Fruit fly (Drosophila melanogaster) whole organism, embryonic: Measurements from ENCODE around the gene Dh44.

ENCODE experiments used
- BtbVII ChIP-seq: fragments of 200-800 bp; sonication (Bioruptor generic); optimal IDR thresholded peaks from 3 replicates; lab custom pipeline; 2017; ENCODE audit warnings: missing biosample characterization, mild to moderate bottlenecking, missing genetic modification characterization
- CG10147 ChIP-seq: fragments of 200-800 bp; sonication (Bioruptor generic); optimal IDR thresholded peaks from 2 replicates; lab custom pipeline; 2019; ENCODE audit warnings: missing biosample characterization, mild to moderate bottlenecking, missing genetic modification characterization, moderate library complexity
- CG1024 ChIP-seq: fragments of 200-800 bp; sonication (Bioruptor generic); IDR thresholded peaks from 2 replicates; pipeline ENCODE4 v1.3.6; 2022; ENCODE audit warnings: missing biosample characterization, missing genetic modification characterization
- CG12219 ChIP-seq: fragments of 200-800 bp; sonication (Bioruptor generic); optimal IDR thresholded peaks from 3 replicates; lab custom pipeline; 2018; ENCODE audit warnings: missing biosample characterization, mild to moderate bottlenecking, missing genetic modification characterization
- CG14014 ChIP-seq: fragments of 200-800 bp; sonication (Bioruptor generic); IDR thresholded peaks from 2 replicates; pipeline ENCODE4 v1.3.6; 2022; ENCODE audit warnings: missing biosample characterization, missing genetic modification characterization
- CG14441 ChIP-seq: fragments of 200-800 bp; sonication (Bioruptor generic); IDR thresholded peaks from 2 replicates; pipeline ENCODE4 v1.3.6; 2022; ENCODE audit warnings: missing biosample characterization, missing genetic modification characterization
- CG15011 ChIP-seq: fragments of 200-800 bp; sonication (Bioruptor generic); optimal IDR thresholded peaks from 3 replicates; lab custom pipeline; 2018; ENCODE audit warnings: missing biosample characterization, mild to moderate bottlenecking, missing genetic modification characterization
- CG15073 ChIP-seq: fragments of 200-800 bp; sonication (Bioruptor generic); optimal IDR thresholded peaks from 2 replicates; lab custom pipeline; 2016; ENCODE audit warnings: missing biosample characterization, missing genetic modification characterization
- CG17361 ChIP-seq: fragments of 200-800 bp; sonication (Bioruptor generic); IDR thresholded peaks from 3 replicates; pipeline ENCODE4 v1.3.6; 2022; ENCODE audit warnings: missing biosample characterization, missing genetic modification characterization
- CG18764 ChIP-seq: fragments of 200-800 bp; sonication (Bioruptor generic); optimal IDR thresholded peaks from 3 replicates; lab custom pipeline; 2016; ENCODE audit warnings: missing biosample characterization, missing genetic modification characterization
- CG3065 ChIP-seq: fragments of 200-800 bp; sonication (Bioruptor generic); optimal IDR thresholded peaks from 2 replicates; lab custom pipeline; 2016; ENCODE audit warnings: missing biosample characterization, missing genetic modification characterization
- CG4360 ChIP-seq: fragments of 200-800 bp; sonication (Bioruptor generic); IDR thresholded peaks from 2 replicates; pipeline ENCODE4 v1.3.6; 2022; ENCODE audit warnings: missing biosample characterization, missing genetic modification characterization
- CG43689 ChIP-seq: fragments of 200-800 bp; sonication (Bioruptor generic); IDR thresholded peaks from 2 replicates; pipeline ENCODE4 v1.3.6; 2022; ENCODE audit warnings: missing biosample characterization, missing genetic modification characterization
- CG7556 ChIP-seq: fragments of 200-800 bp; sonication (Bioruptor generic); optimal IDR thresholded peaks from 2 replicates; lab custom pipeline; 2017; ENCODE audit warnings: missing biosample characterization, mild to moderate bottlenecking, missing genetic modification characterization
- CG7745 ChIP-seq: fragments of 200-800 bp; sonication (Bioruptor generic); optimal IDR thresholded peaks from 2 replicates; lab custom pipeline; 2018; ENCODE audit warnings: missing biosample characterization, mild to moderate bottlenecking, missing genetic modification characterization, moderate library complexity
- CG7839 ChIP-seq: fragments of 200-800 bp; sonication (Bioruptor generic); optimal IDR thresholded peaks from 3 replicates; lab custom pipeline; 2018; ENCODE audit warnings: missing biosample characterization, mild to moderate bottlenecking, missing genetic modification characterization, moderate library complexity
- CG7928 ChIP-seq: fragments of 200-800 bp; sonication (Bioruptor generic); optimal IDR thresholded peaks from 2 replicates; lab custom pipeline; 2017; ENCODE audit warnings: missing biosample characterization, mild to moderate bottlenecking, missing genetic modification characterization
- CG8359 ChIP-seq: fragments of 200-800 bp; sonication (Bioruptor generic); optimal IDR thresholded peaks from 2 replicates; lab custom pipeline; 2017; ENCODE audit warnings: missing biosample characterization, mild to moderate bottlenecking, missing genetic modification characterization, borderline replicate concordance
- CG8924 ChIP-seq: fragments of 200-800 bp; optimal IDR thresholded peaks from 3 replicates; lab custom pipeline; 2019; ENCODE audit warnings: missing biosample characterization, mild to moderate bottlenecking, missing genetic modification characterization, moderate library complexity
- CG9797 ChIP-seq: fragments of 200-800 bp; sonication (Bioruptor generic); optimal IDR thresholded peaks from 3 replicates; lab custom pipeline; 2018; ENCODE audit warnings: missing biosample characterization, mild to moderate bottlenecking, missing genetic modification characterization
- CG9817 ChIP-seq: fragments of 200-800 bp; sonication (Bioruptor generic); optimal IDR thresholded peaks from 2 replicates; lab custom pipeline; 2018; ENCODE audit warnings: missing biosample characterization, mild to moderate bottlenecking, missing genetic modification characterization, moderate library complexity
- CTCF ChIP-seq: fragments of 200-800 bp; sonication (Bioruptor generic); optimal IDR thresholded peaks from 2 replicates; lab custom pipeline; 2017; ENCODE audit warnings: missing biosample characterization, mild to moderate bottlenecking, missing genetic modification characterization, moderate library complexity
- Deaf1 ChIP-seq: fragments of 200-800 bp; optimal IDR thresholded peaks from 3 replicates; lab custom pipeline; 2019; ENCODE audit warnings: missing biosample characterization, mild to moderate bottlenecking, missing genetic modification characterization, moderate library complexity
- Dfd ChIP-seq, 2 experiments: fragments of >200 bp; optimal IDR thresholded peaks; 2 replicates each; lab custom pipeline; 2017; ENCODE audit warnings: missing biosample characterization in 2 of 2, missing genetic modification characterization in 2 of 2
- Dref ChIP-seq: fragments of 200-800 bp; sonication (Bioruptor generic); IDR thresholded peaks from 2 replicates; pipeline ENCODE4 v1.3.6; 2022; ENCODE audit warnings: missing biosample characterization, missing genetic modification characterization
- Drgx ChIP-seq: fragments of 200-800 bp; sonication (Bioruptor generic); IDR thresholded peaks from 2 replicates; pipeline ENCODE4 v1.3.6; 2022; ENCODE audit warnings: missing biosample characterization, missing genetic modification characterization
- Fer3 ChIP-seq: fragments of 200-800 bp; sonication (Bioruptor generic); optimal IDR thresholded peaks from 2 replicates; lab custom pipeline; 2018; ENCODE audit warnings: missing biosample characterization, mild to moderate bottlenecking, missing genetic modification characterization, moderate library complexity
- HHEX ChIP-seq: fragments of 200-800 bp; sonication (Bioruptor generic); optimal IDR thresholded peaks from 3 replicates; lab custom pipeline; 2017; ENCODE audit warnings: missing biosample characterization, mild to moderate bottlenecking, missing genetic modification characterization, missing genetic modification reagents
- Hr3 ChIP-seq: fragments of 200-800 bp; sonication (Bioruptor generic); optimal IDR thresholded peaks from 3 replicates; lab custom pipeline; 2016; ENCODE audit warnings: missing biosample characterization, missing genetic modification characterization
- Jarid2 ChIP-seq: fragments of 200-800 bp; sonication (Bioruptor generic); optimal IDR thresholded peaks from 3 replicates; lab custom pipeline; 2017; ENCODE audit warnings: mild to moderate bottlenecking, missing biosample characterization, missing genetic modification reagents, missing genetic modification characterization
- Med ChIP-seq: fragments of 200-800 bp; sonication (Bioruptor generic); peaks from one replicate; lab custom pipeline; 2016; ENCODE audit warnings: missing biosample characterization, missing genetic modification characterization, mild to moderate bottlenecking, inconsistent platforms, moderate library complexity
- Mes4 ChIP-seq: fragments of 200-800 bp; sonication (Bioruptor generic); optimal IDR thresholded peaks from 2 replicates; lab custom pipeline; 2016; ENCODE audit warnings: missing biosample characterization, missing genetic modification characterization
- Mrtf ChIP-seq: fragments of 200-800 bp; sonication (Bioruptor generic); IDR thresholded peaks from 3 replicates; pipeline ENCODE4 v1.3.6; 2022; ENCODE audit warnings: missing biosample characterization, missing genetic modification characterization
- Optix ChIP-seq: fragments of 200-800 bp; sonication (Bioruptor generic); IDR thresholded peaks from 3 replicates; pipeline ENCODE4 v1.3.6; 2022; ENCODE audit warnings: missing biosample characterization, missing genetic modification characterization
- PHDP ChIP-seq: fragments of 200-800 bp; sonication (Bioruptor generic); optimal IDR thresholded peaks from 3 replicates; lab custom pipeline; 2018; ENCODE audit warnings: missing biosample characterization, mild to moderate bottlenecking, missing genetic modification characterization, moderate library complexity
- Sin3A ChIP-seq: fragments of >200 bp; optimal IDR thresholded peaks from 2 replicates; lab custom pipeline; 2018
- Tbp ChIP-seq: fragments of >200 bp; optimal IDR thresholded peaks from 2 replicates; lab custom pipeline; 2018; ENCODE audit warnings: missing biosample characterization, missing genetic modification characterization
- abd-A ChIP-seq: fragments of 200-800 bp; sonication (Bioruptor generic); optimal IDR thresholded peaks from 3 replicates; lab custom pipeline; 2019; ENCODE audit warnings: missing biosample characterization, mild to moderate bottlenecking, missing genetic modification characterization, moderate library complexity
- crp ChIP-seq, 2 experiments: fragments of 200-800 bp; sonication (Bioruptor generic); optimal IDR thresholded peaks; 2 replicates in 1 of 2; 3 replicates in 1 of 2; lab custom pipeline; 2017; ENCODE audit warnings: missing biosample characterization in 2 of 2, missing genetic modification characterization in 2 of 2, mild to moderate bottlenecking in 1 of 2, moderate library complexity in 1 of 2
- cwo ChIP-seq: fragments of 200-800 bp; sonication (Bioruptor generic); optimal IDR thresholded peaks from 3 replicates; lab custom pipeline; 2017; ENCODE audit warnings: missing biosample characterization, missing genetic modification characterization, mild to moderate bottlenecking, moderate library complexity, missing genetic modification reagents
- disco-r ChIP-seq: fragments of 200-800 bp; sonication (Bioruptor generic); optimal IDR thresholded peaks from 2 replicates; lab custom pipeline; 2016; ENCODE audit warnings: missing biosample characterization, missing genetic modification characterization
- exex ChIP-seq: fragments of 200-800 bp; sonication (Bioruptor generic); optimal IDR thresholded peaks from 4 replicates; lab custom pipeline; 2018; ENCODE audit warnings: missing biosample characterization, mild to moderate bottlenecking, missing genetic modification characterization, moderate library complexity
- ind ChIP-seq: fragments of 200-800 bp; sonication (Bioruptor generic); optimal IDR thresholded peaks from 3 replicates; lab custom pipeline; 2016; ENCODE audit warnings: missing biosample characterization, missing genetic modification characterization
- klu ChIP-seq: fragments of 200-800 bp; sonication (Bioruptor generic); IDR thresholded peaks from 2 replicates; pipeline ENCODE4 v1.3.6; 2022; ENCODE audit warnings: missing biosample characterization, missing genetic modification characterization
- kni ChIP-seq: fragments of 200-800 bp; sonication (Bioruptor generic); optimal IDR thresholded peaks from 3 replicates; lab custom pipeline; 2017; ENCODE audit warnings: mild to moderate bottlenecking, missing biosample characterization, missing genetic modification reagents, missing genetic modification characterization
- knrl ChIP-seq: fragments of 200-800 bp; sonication (Bioruptor generic); IDR thresholded peaks from 3 replicates; pipeline ENCODE4 v1.3.6; 2022; ENCODE audit warnings: missing biosample characterization, missing genetic modification characterization; ENCODE audit not compliant: partially characterized antibody
- maf-S ChIP-seq: fragments of 200-800 bp; sonication (Bioruptor generic); optimal IDR thresholded peaks from 2 replicates; lab custom pipeline; 2016; ENCODE audit warnings: missing biosample characterization, missing genetic modification characterization
- tap ChIP-seq: fragments of 200-800 bp; optimal IDR thresholded peaks from 3 replicates; lab custom pipeline; 2019; ENCODE audit warnings: missing biosample characterization, mild to moderate bottlenecking, missing genetic modification characterization, moderate library complexity
- tx ChIP-seq: fragments of 200-800 bp; sonication (Bioruptor generic); optimal IDR thresholded peaks from 2 replicates; lab custom pipeline; 2016; ENCODE audit warnings: missing biosample characterization, missing genetic modification characterization
- unc-4 ChIP-seq: fragments of 200-800 bp; sonication (Bioruptor generic); IDR thresholded peaks from 2 replicates; pipeline ENCODE4 v1.3.6; 2022; ENCODE audit warnings: missing biosample characterization, missing genetic modification characterization; ENCODE audit not compliant: partially characterized antibody
- wdn ChIP-seq: fragments of 200-800 bp; sonication (Bioruptor generic); IDR thresholded peaks from 2 replicates; pipeline ENCODE4 v1.3.6; 2022; ENCODE audit warnings: missing biosample characterization, missing genetic modification characterization
- wek ChIP-seq: fragments of 200-800 bp; sonication (Bioruptor generic); optimal IDR thresholded peaks from 3 replicates; lab custom pipeline; 2018; ENCODE audit warnings: missing biosample characterization, mild to moderate bottlenecking, missing genetic modification characterization, moderate library complexity

Dh44 gene

DNA sequence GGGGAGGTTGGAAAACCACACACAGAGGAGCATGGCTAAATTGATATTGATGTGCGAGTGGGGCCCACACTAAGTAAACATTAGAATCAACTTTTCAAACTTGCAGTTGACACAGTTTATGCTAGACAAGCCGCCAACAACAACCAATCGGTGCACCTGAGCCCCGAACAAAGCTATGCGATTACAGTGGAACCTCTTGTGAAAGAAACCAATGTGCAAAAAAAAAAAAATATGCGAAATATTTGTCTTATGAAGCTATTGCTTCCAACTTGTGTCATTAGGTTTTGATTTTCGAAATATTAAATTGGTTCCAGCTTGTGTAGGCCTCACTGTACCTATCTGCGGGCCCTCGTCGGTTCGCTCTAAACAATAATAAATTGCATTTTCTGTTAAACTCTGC lies 19.7 kb upstream of the Dh44 start (continued):
- no peak for TF ChIP-seq Tbp (GFP tag; lab: Kevin White, UChicago)
- peak; percentile 58 for TF ChIP-seq tap
- peak; percentile 54 for TF ChIP-seq CG8924 (tag; lab: Kevin White, UChicago)
- TF ChIP-seq CG7556 (GFP tag; lab: Kevin White, UChicago), result peak; percentile 44
- peak; percentile 50 for TF ChIP-seq tx
- no peak for TF ChIP-seq CG7745
- no peak for TF ChIP-seq klu (GFP tag; lab: Robert Waterston, UW)
- peak; percentile 6 for TF ChIP-seq CG15073
- TF ChIP-seq CG14441 (GFP tag; lab: Robert Waterston, UW), result peak; percentile 79
- peak; percentile 92 for TF ChIP-seq Drgx (GFP tag; lab: Robert Waterston, UW)
- TF ChIP-seq ind (GFP tag; lab: Kevin White, UChicago), result peak; percentile 81
- peak; percentile 60 for TF ChIP-seq maf-S (GFP tag; lab: Kevin White, UChicago)
- TF ChIP-seq HHEX (GFP tag; lab: Kevin White, UChicago), result peak; percentile 60
- TF ChIP-seq cwo (GFP tag; lab: Kevin White, UChicago), result peak; percentile 34
- TF ChIP-seq CG7839 (tag; lab: Kevin White, UChicago), result peak; percentile 80
- no peak for TF ChIP-seq CG15011 (GFP tag; lab: Kevin White, UChicago)
- no peak for TF ChIP-seq BtbVII
- TF ChIP-seq CG7928 (GFP tag; lab: Kevin White, UChicago), result no peak
- no peak for TF ChIP-seq wdn (GFP tag; lab: Robert Waterston, UW)
- peak; percentile 56; the same call in 1 of the 2 replicates for TF ChIP-seq CG1024 (GFP tag; lab: Robert Waterston, UW)
- TF ChIP-seq exex (tag; lab: Kevin White, UChicago), result no peak
- no peak for TF ChIP-seq CG9797
- peak; percentile 65 for TF ChIP-seq Mes4 (GFP tag; lab: Kevin White, UChicago)
- TF ChIP-seq Jarid2 (GFP tag; lab: Kevin White, UChicago), result peak; percentile 32
- peak; percentile 60 for TF ChIP-seq Fer3 (tag; lab: Kevin White, UChicago)
- peak; percentile 30 for TF ChIP-seq disco-r
- TF ChIP-seq knrl, result no peak
- TF ChIP-seq crp (GFP tag; optimal IDR thresholded peaks at IDR 0.05; lab: Kevin White, UChicago), result peak in 1 of 2 experiments; percentile 1
- no peak for TF ChIP-seq Sin3A (lab: Kevin White, UChicago)
- peak; percentile 50 for TF ChIP-seq CG8359 (GFP tag; lab: Kevin White, UChicago)
- TF ChIP-seq CG12219 (GFP tag; lab: Kevin White, UChicago), result peak; percentile 69
- TF ChIP-seq CG3065 (GFP tag; lab: Kevin White, UChicago), result no peak
- TF ChIP-seq Deaf1 (tag; lab: Kevin White, UChicago), result no peak
- TF ChIP-seq abd-A (tag; lab: Kevin White, UChicago), result no peak
- 0 out of 2 replicates have a peak, but pooled peaks have one; percentile 21 for TF ChIP-seq CG43689 (GFP tag; lab: Robert Waterston, UW)
- peak; percentile 30 for TF ChIP-seq kni (GFP tag; lab: Kevin White, UChicago)
- peak; percentile 22 for TF ChIP-seq CTCF (GFP tag; lab: Kevin White, UChicago)
- no peak for TF ChIP-seq Dfd (GFP tag; optimal IDR thresholded peaks at IDR 0.05; lab: Kevin White, UChicago)
- TF ChIP-seq wek (GFP tag; lab: Kevin White, UChicago), result peak; percentile 51
- TF ChIP-seq Hr3 (GFP tag; lab: Kevin White, UChicago), result peak; percentile 46
- peak; percentile 79 for TF ChIP-seq Mrtf (GFP tag; lab: Robert Waterston, UW)
- TF ChIP-seq Med (GFP tag; lab: Kevin White, UChicago), result peak; percentile 95
- TF ChIP-seq Dref (GFP tag; lab: Robert Waterston, UW), result no peak
- peak; percentile 63 for TF ChIP-seq CG9817 (tag; lab: Kevin White, UChicago)
- no peak for TF ChIP-seq unc-4
- peak; percentile 70 for TF ChIP-seq PHDP (tag; lab: Kevin White, UChicago)
- peak; percentile 77 for TF ChIP-seq CG14014
- TF ChIP-seq CG4360 (GFP tag; lab: Robert Waterston, UW), result peak; percentile 56; the same call in 1 of the 2 replicates
- peak; percentile 66 for TF ChIP-seq CG18764 (GFP tag; lab: Kevin White, UChicago)
- peak; percentile 89 for TF ChIP-seq Optix (GFP tag; lab: Robert Waterston, UW)
- TF ChIP-seq CG10147 (GFP tag; lab: Kevin White, UChicago), result no peak
- TF ChIP-seq CG17361 (GFP tag; lab: Robert Waterston, UW), result peak; percentile 63
